Worm (Caenorhabditis elegans) whole organism, L1 larva: ENCODE data around the gene col-170.

Experiments
- ceh-88 ChIP-seq: fragments of 200-800 bp; sonication (Bioruptor generic); IDR thresholded peaks from 2 replicates; pipeline ENCODE4 v1.3.6; 2022; ENCODE audit warnings: missing genetic modification characterization, missing compliant biosample characterization
- egl-27 ChIP-seq, 2 experiments: fragments of 150-350 bp in 1 of 2; sonication (generic microtip); optimal IDR thresholded peaks; 3 replicates each; lab custom pipeline; 2017 to 2018; ENCODE audit warnings: missing biosample characterization in 2 of 2, missing genetic modification characterization in 2 of 2, missing genetic modification reagents in 2 of 2
- fos-1 ChIP-seq: fragments of 150-350 bp; optimal IDR thresholded peaks from 2 replicates; lab custom pipeline; 2014; ENCODE audit warnings: missing biosample characterization, missing genetic modification characterization
- mdl-1 ChIP-seq, 2 experiments: fragments of 150-350 bp; optimal IDR thresholded peaks; 2 replicates each; lab custom pipeline; 2014 to 2017; ENCODE audit warnings: missing biosample characterization in 2 of 2, missing genetic modification characterization in 2 of 2, inconsistent platforms in 1 of 2
- nhr-28 ChIP-seq: fragments of 150-350 bp; optimal IDR thresholded peaks from 2 replicates; lab custom pipeline; 2014; ENCODE audit warnings: missing biosample characterization, missing genetic modification characterization
- nhr-76 ChIP-seq: sonication (generic microtip); optimal IDR thresholded peaks from 2 replicates; lab custom pipeline; 2017; ENCODE audit warnings: missing biosample characterization, missing genetic modification characterization
- nhr-85 ChIP-seq: sonication (generic microtip); peaks from one replicate; lab custom pipeline; 2016; ENCODE audit warnings: missing genetic modification characterization, inconsistent platforms, missing compliant biosample characterization
- nhr-90 ChIP-seq: sonication (generic microtip); optimal IDR thresholded peaks from 2 replicates; lab custom pipeline; 2016; ENCODE audit warnings: mild to moderate bottlenecking, missing genetic modification characterization, missing compliant biosample characterization; ENCODE audit not compliant: poor library complexity
- skn-1 ChIP-seq: fragments of 150-350 bp; optimal IDR thresholded peaks from 2 replicates; lab custom pipeline; 2014; ENCODE audit warnings: missing biosample characterization, missing genetic modification characterization
- snpc-4 ChIP-seq: fragments of 150-350 bp; optimal IDR thresholded peaks from 2 replicates; lab custom pipeline; 2014; ENCODE audit warnings: missing biosample characterization, missing genetic modification characterization
- zip-4 ChIP-seq: fragments of 200-800 bp; sonication (Bioruptor generic); optimal IDR thresholded peaks from 2 replicates; lab custom pipeline; 2018; ENCODE audit warnings: mild to moderate bottlenecking, missing genetic modification characterization, moderate library complexity, missing compliant biosample characterization

DNA sequence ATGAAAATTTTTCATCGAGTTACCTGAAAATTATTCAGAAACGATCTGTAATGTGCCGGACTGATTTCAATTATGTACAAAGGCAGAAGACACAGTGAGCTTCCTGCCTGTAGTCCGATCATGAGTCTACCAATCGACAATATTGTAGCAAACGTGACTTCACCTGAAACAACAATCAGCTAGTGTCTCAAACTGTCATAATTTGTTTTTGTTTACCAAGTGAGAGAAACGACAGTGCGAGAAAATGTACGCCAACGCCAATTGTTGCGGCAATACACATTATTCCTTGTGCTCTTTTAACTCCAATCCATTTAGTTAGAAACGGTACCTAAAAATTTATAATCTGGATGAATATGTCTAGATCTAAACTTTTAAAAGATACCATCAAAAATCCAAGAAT, 5.8 kb downstream of the col-170 start:
- TF ChIP-seq fos-1 (tag; lab: Kevin White, UChicago) (no peak), zip-4 (GFP tag; lab: Kevin White, UChicago) (no peak), snpc-4 (tag; lab: Kevin White, UChicago) (no peak), nhr-76 (tag; lab: Kevin White, UChicago) (no peak), mdl-1 (tag; optimal IDR thresholded peaks at IDR 0.05; lab: Kevin White, UChicago) (no peak), nhr-85 (tag; lab: Kevin White, UChicago) (no peak), nhr-28 (no peak), ceh-88 (GFP tag; lab: Robert Waterston, UW) (no peak), egl-27 (tag; optimal IDR thresholded peaks at IDR 0.05; lab: Kevin White, UChicago) (no peak), skn-1 (tag; lab: Kevin White, UChicago) (no peak), nhr-90 (tag; lab: Kevin White, UChicago) (no peak)
